Worm (Caenorhabditis elegans) whole organism, young adult: Measurements from ENCODE around the gene srlf-11.

ENCODE experiments used
- B0336.3 ChIP-seq: fragments of 200-800 bp; sonication (Bioruptor generic); IDR thresholded peaks from 2 replicates; pipeline ENCODE4 v1.3.6; 2022; ENCODE audit warnings: missing genetic modification characterization, missing compliant biosample characterization
- C17E4.6 ChIP-seq: fragments of 200-800 bp; sonication (Bioruptor generic); IDR thresholded peaks from 2 replicates; pipeline ENCODE4 v1.3.6; 2022; ENCODE audit warnings: missing genetic modification reagents, missing genetic modification characterization, missing compliant biosample characterization
- F37B4.10 ChIP-seq: fragments of 200-800 bp; sonication (Bioruptor generic); IDR thresholded peaks from 2 replicates; pipeline ENCODE4 v1.3.6; 2022; ENCODE audit warnings: missing genetic modification characterization, missing compliant biosample characterization
- F52B5.7 ChIP-seq: sonication (generic microtip); optimal IDR thresholded peaks from 2 replicates; lab custom pipeline; 2016; ENCODE audit warnings: mild to moderate bottlenecking, missing genetic modification characterization, missing compliant biosample characterization
- F55B11.4 ChIP-seq: sonication (generic microtip); optimal IDR thresholded peaks from 2 replicates; lab custom pipeline; 2016; ENCODE audit warnings: missing compliant biosample characterization, missing genetic modification characterization, borderline replicate concordance; ENCODE audit not compliant: insufficient read depth
- T07F8.4 ChIP-seq: sonication (generic microtip); optimal IDR thresholded peaks from 2 replicates; lab custom pipeline; 2016; ENCODE audit warnings: mild to moderate bottlenecking, missing genetic modification characterization, moderate library complexity, missing compliant biosample characterization
- athp-1 ChIP-seq: sonication (generic microtip); optimal IDR thresholded peaks from 2 replicates; lab custom pipeline; 2017; ENCODE audit warnings: mild to moderate bottlenecking, missing genetic modification characterization, missing compliant biosample characterization
- ceh-58 ChIP-seq: fragments of 200-800 bp; sonication (Bioruptor generic); IDR thresholded peaks from 2 replicates; pipeline ENCODE4 v1.3.6; 2022; ENCODE audit warnings: missing genetic modification characterization, missing compliant biosample characterization
- chd-7 ChIP-seq: sonication (generic microtip); optimal IDR thresholded peaks from 2 replicates; lab custom pipeline; 2016; ENCODE audit warnings: mild to moderate bottlenecking, missing genetic modification characterization, moderate library complexity, missing compliant biosample characterization
- dox-1 ChIP-seq: fragments of 200-800 bp; sonication (Bioruptor generic); IDR thresholded peaks from 2 replicates; pipeline ENCODE4 v1.3.6; 2022; ENCODE audit warnings: missing genetic modification reagents, missing genetic modification characterization, missing compliant biosample characterization
- egl-18 ChIP-seq: fragments of 200-800 bp; sonication (Bioruptor generic); IDR thresholded peaks from 2 replicates; pipeline ENCODE4 v1.3.6; 2022; ENCODE audit warnings: missing genetic modification reagents, missing genetic modification characterization, missing compliant biosample characterization
- egrh-3 ChIP-seq: fragments of 200-800 bp; sonication (Bioruptor generic); IDR thresholded peaks from 2 replicates; pipeline ENCODE4 v1.3.6; 2022; ENCODE audit warnings: missing genetic modification reagents, missing genetic modification characterization, missing compliant biosample characterization
- gei-17 ChIP-seq: fragments of 200-800 bp; sonication (Bioruptor generic); optimal IDR thresholded peaks from 2 replicates; lab custom pipeline; 2018; ENCODE audit warnings: mild to moderate bottlenecking, missing genetic modification characterization, missing compliant biosample characterization
- hmg-1.2 ChIP-seq: fragments of 200-800 bp; sonication (Bioruptor generic); IDR thresholded peaks from 2 replicates; pipeline ENCODE4 v1.3.6; 2022; ENCODE audit warnings: missing genetic modification reagents, missing genetic modification characterization, missing compliant biosample characterization
- hsf-1 ChIP-seq: fragments of 200-800 bp; sonication (Bioruptor generic); IDR thresholded peaks from 2 replicates; pipeline ENCODE4 v1.3.6; 2022; ENCODE audit warnings: missing genetic modification reagents, missing genetic modification characterization, missing compliant biosample characterization
- let-526 ChIP-seq: fragments of 200-800 bp; sonication (Bioruptor generic); IDR thresholded peaks from 2 replicates; pipeline ENCODE4 v1.3.6; 2022; ENCODE audit warnings: missing genetic modification reagents, missing genetic modification characterization, missing compliant biosample characterization
- lin-26 ChIP-seq: fragments of 200-800 bp; sonication (Bioruptor generic); IDR thresholded peaks from 2 replicates; pipeline ENCODE4 v1.3.6; 2022; ENCODE audit warnings: missing genetic modification reagents, missing genetic modification characterization, missing compliant biosample characterization
- lin-35 ChIP-seq, 3 experiments: fragments of 150-350 bp in 2 of 3; sonication (generic microtip) in 1 of 3; optimal IDR thresholded peaks; 2 replicates each; lab custom pipeline; 2014 to 2018; ENCODE audit warnings: missing biosample characterization in 3 of 3, missing genetic modification characterization in 3 of 3, missing genetic modification reagents in 3 of 3
- lsy-27 ChIP-seq: sonication (generic microtip); optimal IDR thresholded peaks from 2 replicates; lab custom pipeline; 2017; ENCODE audit warnings: missing genetic modification characterization, mild to moderate bottlenecking, missing compliant biosample characterization, antibody characterized with exemption, missing genotype, borderline replicate concordance; ENCODE audit not compliant: insufficient read depth
- madf-10 ChIP-seq: sonication (generic microtip); optimal IDR thresholded peaks from 2 replicates; lab custom pipeline; 2016; ENCODE audit warnings: mild to moderate bottlenecking, missing genetic modification characterization, missing compliant biosample characterization
- mel-28 ChIP-seq: sonication (generic microtip); optimal IDR thresholded peaks from 2 replicates; lab custom pipeline; 2016; ENCODE audit warnings: borderline replicate concordance, mild to moderate bottlenecking, missing genetic modification characterization, missing compliant biosample characterization
- mes-4 ChIP-seq: sonication (generic microtip); optimal IDR thresholded peaks from 2 replicates; lab custom pipeline; 2016; ENCODE audit warnings: missing genotype, missing genetic modification characterization, missing compliant biosample characterization
- nfya-1 ChIP-seq: sonication (generic microtip); optimal IDR thresholded peaks from 2 replicates; lab custom pipeline; 2017; ENCODE audit warnings: antibody characterized with exemption, missing compliant biosample characterization, missing genetic modification characterization, borderline replicate concordance; ENCODE audit not compliant: insufficient read depth
- nhr-80 ChIP-seq: sonication (generic microtip); optimal IDR thresholded peaks from 2 replicates; lab custom pipeline; 2016; ENCODE audit warnings: missing genetic modification characterization, missing compliant biosample characterization
- nhr-90 ChIP-seq: sonication (generic microtip); optimal IDR thresholded peaks from 2 replicates; lab custom pipeline; 2016; ENCODE audit warnings: missing genotype, mild to moderate bottlenecking, missing genetic modification characterization, missing compliant biosample characterization
- repo-1 ChIP-seq: sonication (generic microtip); optimal IDR thresholded peaks from 2 replicates; lab custom pipeline; 2017; ENCODE audit warnings: mild to moderate bottlenecking, missing genetic modification characterization, missing compliant biosample characterization
- sea-2 ChIP-seq: fragments of 200-800 bp; sonication (Bioruptor generic); IDR thresholded peaks from 2 replicates; pipeline ENCODE4 v1.3.6; 2022; ENCODE audit warnings: missing genetic modification characterization, missing compliant biosample characterization
- snpc-1.1 ChIP-seq: sonication (generic microtip); optimal IDR thresholded peaks from 2 replicates; lab custom pipeline; 2017; ENCODE audit warnings: missing genetic modification characterization, mild to moderate bottlenecking, missing compliant biosample characterization, antibody characterized with exemption, moderate library complexity, missing genotype, missing genetic modification reagents; ENCODE audit not compliant: insufficient read depth
- snpc-1.3 ChIP-seq: sonication (generic microtip); optimal IDR thresholded peaks from 2 replicates; lab custom pipeline; 2017; ENCODE audit warnings: missing genetic modification characterization, mild to moderate bottlenecking, missing compliant biosample characterization, antibody characterized with exemption, moderate library complexity, missing genotype, missing genetic modification reagents; ENCODE audit not compliant: insufficient read depth
- snpc-3.4 ChIP-seq: sonication (generic microtip); optimal IDR thresholded peaks from 2 replicates; lab custom pipeline; 2017; ENCODE audit warnings: missing genetic modification characterization, mild to moderate bottlenecking, missing compliant biosample characterization, antibody characterized with exemption, moderate library complexity, missing genotype, missing genetic modification reagents
- tlf-1 ChIP-seq: fragments of 200-800 bp; sonication (Bioruptor generic); optimal IDR thresholded peaks from 2 replicates; lab custom pipeline; 2018; ENCODE audit warnings: mild to moderate bottlenecking, missing genetic modification characterization, missing compliant biosample characterization
- unc-130 ChIP-seq: sonication (generic microtip); optimal IDR thresholded peaks from 2 replicates; lab custom pipeline; 2016; ENCODE audit warnings: missing genetic modification reagents, missing genetic modification characterization, missing compliant biosample characterization
- unc-62 ChIP-seq: fragments of 150-350 bp; optimal IDR thresholded peaks from 2 replicates; lab custom pipeline; 2014; ENCODE audit warnings: missing biosample characterization, missing genetic modification reagents, missing genetic modification characterization
- ztf-26 ChIP-seq: sonication (generic microtip); optimal IDR thresholded peaks from 2 replicates; lab custom pipeline; 2017; ENCODE audit warnings: missing genetic modification characterization, missing compliant biosample characterization
- ztf-28 ChIP-seq: fragments of 200-800 bp; sonication (Bioruptor generic); IDR thresholded peaks from 2 replicates; pipeline ENCODE4 v1.3.6; 2022; ENCODE audit warnings: missing genetic modification reagents, missing genetic modification characterization, missing compliant biosample characterization

Gene srlf-11

ce11 chrIV:10913081-10913480 lies 27.3 kb upstream of the srlf-11 start, which contains the start of gene ZK593.2:
Gene ZK593.2, plus strand, starts transcription at chrIV:10913381.
- TF ChIP-seq tlf-1 (GFP tag; lab: Kevin White, UChicago) (no peak), ztf-26 (no peak), nfya-1 (tag; lab: Kevin White, UChicago) (no peak), repo-1 (tag; lab: Kevin White, UChicago) (peak; percentile 59), F52B5.7 (tag; lab: Kevin White, UChicago) (no peak), chd-7 (tag; lab: Kevin White, UChicago) (no peak), egl-18 (GFP tag; lab: Robert Waterston, UW) (no peak)
- TF ChIP-seq, all 124 proteins: peak for 1

- TF ChIP-seq nhr-80 (tag; lab: Kevin White, UChicago) = peak; percentile 91
- TF ChIP-seq hmg-1.2 (GFP tag; lab: Robert Waterston, UW) = peak; percentile 62
- TF ChIP-seq B0336.3 (GFP tag; lab: Robert Waterston, UW) = no peak
These were observed 23.9 kb upstream of the srlf-11 start, which contains the start of gene pyk-2 for ce11 chrIV:10909708-10910107. Gene pyk-2, plus strand, starts transcription at chrIV:10909913.

ce11 chrIV:10909206-10909605 lies 23.4 kb upstream of the srlf-11 start, which contains the start of gene ZK596.2:
Gene ZK596.2, minus strand, starts transcription at chrIV:10909306.
- TF ChIP-seq nfya-1 (tag; lab: Kevin White, UChicago) = no peak
- no peak for TF ChIP-seq madf-10 (tag; lab: Kevin White, UChicago)
- no peak for TF ChIP-seq let-526 (GFP tag; lab: Robert Waterston, UW)
- no peak for TF ChIP-seq dox-1
- no peak for TF ChIP-seq F37B4.10 (GFP tag; lab: Robert Waterston, UW)
- TF ChIP-seq egrh-3 (GFP tag; lab: Robert Waterston, UW) = no peak
- no peak for TF ChIP-seq ztf-28
- TF ChIP-seq athp-1 = no peak
- no peak for TF ChIP-seq ztf-26
- TF ChIP-seq F55B11.4 = no peak
- TF ChIP-seq C17E4.6 = no peak
- TF ChIP-seq unc-130 (GFP tag; lab: Kevin White, UChicago) = no peak

- TF ChIP-seq mel-28 (no peak), snpc-3.4 (tag; lab: Kevin White, UChicago) (no peak), lin-26 (no peak), unc-62 (GFP tag; lab: Kevin White, UChicago) (no peak), T07F8.4 (tag; lab: Kevin White, UChicago) (no peak), F37B4.10 (GFP tag; lab: Robert Waterston, UW) (no peak), snpc-1.3 (tag; lab: Kevin White, UChicago) (no peak), lsy-27 (tag; lab: Kevin White, UChicago) (no peak), sea-2 (GFP tag; lab: Robert Waterston, UW) (no peak), ceh-58 (GFP tag; lab: Robert Waterston, UW) (no peak), snpc-1.1 (tag; lab: Kevin White, UChicago) (no peak), nhr-90 (tag; lab: Kevin White, UChicago) (no peak), lin-35 (GFP tag; optimal IDR thresholded peaks at IDR 0.05; lab: Kevin White, UChicago) (no peak), mes-4 (no peak), hsf-1 (no peak), gei-17 (GFP tag; lab: Kevin White, UChicago) (no peak)
- TF ChIP-seq, all 124 proteins: peak for 0
These were observed 18.5 kb upstream of the srlf-11 start, which contains the start of gene ZK596.3 for ce11 chrIV:10904282-10904681. Gene ZK596.3, minus strand, starts transcription at chrIV:10904382.
